Fruit fly (Drosophila melanogaster): Measurements from ENCODE around the gene Gagr.

Gagr gene

dm6 chr3L:16380770-16381169 is 13.6 kb upstream of the Gagr start (continued):
- TF ChIP-seq CG32767 (GFP tag; IDR thresholded peaks at IDR 0.05) (peak; percentile 50; the same call in 1 of the 2 replicates), BtbVII (GFP tag; optimal IDR thresholded peaks at IDR 0.05) (peak; percentile 81), Dbx (GFP tag; IDR thresholded peaks at IDR 0.05) (0 out of 3 replicates have a peak, but pooled peaks have one; percentile 51), Dip3 (GFP tag; optimal IDR thresholded peaks at IDR 0.05) (peak; percentile 45), CG16815 (GFP tag; optimal IDR thresholded peaks at IDR 0.05) (peak; percentile 63), chinmo (GFP tag; IDR thresholded peaks at IDR 0.05; ENCODE audit: partially characterized antibody) (no peak), CG2120 (GFP tag; optimal IDR thresholded peaks at IDR 0.05) (peak; percentile 85), psq (GFP tag; optimal IDR thresholded peaks at IDR 0.05) (no peak), CG2712 (tag; optimal IDR thresholded peaks at IDR 0.05) (peak; percentile 67), CG16779 (GFP tag; IDR thresholded peaks at IDR 0.05) (no peak), CG15601 (tag; optimal IDR thresholded peaks at IDR 0.05) (peak; percentile 48), vnd (GFP tag; IDR thresholded peaks at IDR 0.05; ENCODE audit: partially characterized antibody) (no peak), onecut (GFP tag; IDR thresholded peaks at IDR 0.05) (no peak), CG8924 (tag; optimal IDR thresholded peaks at IDR 0.05) (peak; percentile 71), PHDP (tag; optimal IDR thresholded peaks at IDR 0.05) (peak; percentile 70), pzg (GFP tag; optimal IDR thresholded peaks at IDR 0.05) (no peak), B-H1 (GFP tag; IDR thresholded peaks at IDR 0.05) (no peak), schlank (tag; optimal IDR thresholded peaks at IDR 0.05) (peak; percentile 61), chm (GFP tag; IDR thresholded peaks at IDR 0.05) (peak; percentile 14; the same call in 1 of the 2 replicates), ci (GFP tag; IDR thresholded peaks at IDR 0.05) (0 out of 3 replicates have a peak, but pooled peaks have one; percentile 15), Xbp1 (GFP tag; optimal IDR thresholded peaks at IDR 0.05) (peak; percentile 71), salm (tag; optimal IDR thresholded peaks at IDR 0.05) (no peak), prd (optimal IDR thresholded peaks at IDR 0.05) (no peak), prd (GFP tag; IDR thresholded peaks at IDR 0.05) (peak; percentile 67; the same call in 2 of the 3 replicates), CG8478 (optimal IDR thresholded peaks at IDR 0.05) (no peak), CG14441 (GFP tag; IDR thresholded peaks at IDR 0.05) (peak; percentile 52; the same call in 1 of the 2 replicates), CG12391 (tag; optimal IDR thresholded peaks at IDR 0.05) (peak; percentile 62), CG31224 (GFP tag; IDR thresholded peaks at IDR 0.05) (peak; percentile 42), CG33557 (GFP tag; optimal IDR thresholded peaks at IDR 0.05) (peak; percentile 61), CG11695 (GFP tag; IDR thresholded peaks at IDR 0.05) (0 out of 3 replicates have a peak, but pooled peaks have one; percentile 44), Spps (tag; optimal IDR thresholded peaks at IDR 0.05) (peak; percentile 44), Camta (GFP tag; optimal IDR thresholded peaks at IDR 0.05) (peak; percentile 40), CG7745 (tag; optimal IDR thresholded peaks at IDR 0.05) (no peak), CG13287 (GFP tag; IDR thresholded peaks at IDR 0.05; ENCODE audit: partially characterized antibody) (no peak), Bteb2 (GFP tag; optimal IDR thresholded peaks at IDR 0.05) (peak; percentile 43), zen (tag; optimal IDR thresholded peaks at IDR 0.05) (peak; percentile 2), H2.0 (GFP tag; IDR thresholded peaks at IDR 0.05) (no peak), CG17359 (tag; optimal IDR thresholded peaks at IDR 0.05) (peak; percentile 77), cad (GFP tag; optimal IDR thresholded peaks at IDR 0.05) (no peak), NFAT (GFP tag; IDR thresholded peaks at IDR 0.05) (peak; percentile 38; the same call in 1 of the 2 replicates), esg (GFP tag; conservative IDR thresholded peaks at IDR 0.05) (peak; percentile 48; the same call in 1 of the 2 replicates), CG30431 (GFP tag; optimal IDR thresholded peaks at IDR 0.05) (no peak), ttk (GFP tag; IDR thresholded peaks at IDR 0.05) (0 out of 2 replicates have a peak, but pooled peaks have one; percentile 44), CG5245 (GFP tag; optimal IDR thresholded peaks at IDR 0.05) (peak; percentile 49), Sry-β (GFP tag; optimal IDR thresholded peaks at IDR 0.05) (no peak), corto (GFP tag; optimal IDR thresholded peaks at IDR 0.05) (no peak), ind (GFP tag; optimal IDR thresholded peaks at IDR 0.05) (peak; percentile 76), Bdp1 (GFP tag; optimal IDR thresholded peaks at IDR 0.05) (no peak), bsh (GFP tag; optimal IDR thresholded peaks at IDR 0.05) (peak in 1 of 2 experiments; percentile 73), CG3726 (GFP tag; IDR thresholded peaks at IDR 0.05) (no peak), Antp (GFP tag; optimal IDR thresholded peaks at IDR 0.05) (peak; percentile 55)

Data from whole organism, embryonic.